Fruit fly (Drosophila melanogaster) whole organism, embryonic: ENCODE data around the gene Notum.

Source experiments
- Atf3 ChIP-seq: fragments of 200-800 bp; sonication (Bioruptor generic); optimal IDR thresholded peaks from 3 replicates; lab custom pipeline; 2016; ENCODE audit warnings: missing biosample characterization, missing genetic modification characterization
- Atf6 ChIP-seq: fragments of 200-800 bp; sonication (Bioruptor generic); IDR thresholded peaks from 2 replicates; pipeline ENCODE4 v1.3.6; 2022; ENCODE audit warnings: missing biosample characterization, missing genetic modification characterization
- Bgb ChIP-seq: fragments of 200-800 bp; sonication (Bioruptor generic); IDR thresholded peaks from 2 replicates; pipeline ENCODE4 v1.3.6; 2022; ENCODE audit warnings: missing biosample characterization, missing genetic modification characterization; ENCODE audit not compliant: partially characterized antibody
- BtbVII ChIP-seq: fragments of 200-800 bp; sonication (Bioruptor generic); optimal IDR thresholded peaks from 3 replicates; lab custom pipeline; 2017; ENCODE audit warnings: missing biosample characterization, mild to moderate bottlenecking, missing genetic modification characterization
- Bteb2 ChIP-seq: fragments of 200-800 bp; sonication (Bioruptor generic); optimal IDR thresholded peaks from 2 replicates; lab custom pipeline; 2016; ENCODE audit warnings: missing biosample characterization, missing genetic modification characterization
- CG10209 ChIP-seq: fragments of 200-800 bp; sonication (Bioruptor generic); optimal IDR thresholded peaks from 3 replicates; lab custom pipeline; 2017; ENCODE audit warnings: missing biosample characterization, mild to moderate bottlenecking, missing genetic modification characterization, missing genetic modification reagents
- CG10321 ChIP-seq: fragments of 200-800 bp; sonication (Bioruptor generic); IDR thresholded peaks from 2 replicates; pipeline ENCODE4 v1.3.6; 2022; ENCODE audit warnings: missing biosample characterization, missing genetic modification characterization
- CG12071 ChIP-seq: fragments of 200-800 bp; sonication (Bioruptor generic); optimal IDR thresholded peaks from 3 replicates; lab custom pipeline; 2018; ENCODE audit warnings: missing biosample characterization, mild to moderate bottlenecking, missing genetic modification characterization
- CG13775 ChIP-seq: fragments of 200-800 bp; sonication (Bioruptor generic); optimal IDR thresholded peaks from 3 replicates; lab custom pipeline; 2017; ENCODE audit warnings: missing biosample characterization, mild to moderate bottlenecking, missing genetic modification characterization
- CG13894 ChIP-seq: fragments of 200-800 bp; sonication (Bioruptor generic); optimal IDR thresholded peaks from 3 replicates; lab custom pipeline; 2018; ENCODE audit warnings: missing biosample characterization, mild to moderate bottlenecking, missing genetic modification characterization, moderate library complexity
- CG1603 ChIP-seq: fragments of 200-800 bp; sonication (Bioruptor generic); optimal IDR thresholded peaks from 2 replicates; lab custom pipeline; 2019; ENCODE audit warnings: missing biosample characterization, mild to moderate bottlenecking, missing genetic modification characterization, moderate library complexity
- CG18262 ChIP-seq: fragments of 200-800 bp; optimal IDR thresholded peaks from 3 replicates; lab custom pipeline; 2019; ENCODE audit warnings: missing biosample characterization, mild to moderate bottlenecking, missing genetic modification characterization, moderate library complexity
- CG31224 ChIP-seq: fragments of 200-800 bp; sonication (Bioruptor generic); IDR thresholded peaks from 2 replicates; pipeline ENCODE4 v1.3.6; 2022; ENCODE audit warnings: missing biosample characterization, missing genetic modification characterization
- CG32772 ChIP-seq: fragments of 200-800 bp; sonication (Bioruptor generic); IDR thresholded peaks from 2 replicates; pipeline ENCODE4 v1.3.6; 2022; ENCODE audit warnings: missing biosample characterization, missing genetic modification characterization
- CG34376 ChIP-seq: fragments of 200-800 bp; sonication (Bioruptor generic); optimal IDR thresholded peaks from 2 replicates; lab custom pipeline; 2018; ENCODE audit warnings: missing biosample characterization, mild to moderate bottlenecking, missing genetic modification characterization
- CG6854 ChIP-seq: fragments of 200-800 bp; sonication (Bioruptor generic); optimal IDR thresholded peaks from 3 replicates; lab custom pipeline; 2017; ENCODE audit warnings: missing biosample characterization, mild to moderate bottlenecking, missing genetic modification characterization
- CG8290 ChIP-seq, 3 experiments: fragments of 200-800 bp; sonication (Bioruptor generic); optimal IDR thresholded peaks; 2 replicates each; lab custom pipeline; 2016 to 2019; ENCODE audit warnings: missing biosample characterization in 3 of 3, missing genetic modification characterization in 3 of 3, mild to moderate bottlenecking in 2 of 3, moderate library complexity in 1 of 3
- CG8765 ChIP-seq: fragments of 200-800 bp; sonication (Bioruptor generic); IDR thresholded peaks from 2 replicates; pipeline ENCODE4 v1.3.6; 2022; ENCODE audit warnings: missing biosample characterization, missing genetic modification characterization
- CG8924 ChIP-seq: fragments of 200-800 bp; optimal IDR thresholded peaks from 3 replicates; lab custom pipeline; 2019; ENCODE audit warnings: missing biosample characterization, mild to moderate bottlenecking, missing genetic modification characterization, moderate library complexity
- CG9797 ChIP-seq: fragments of 200-800 bp; sonication (Bioruptor generic); optimal IDR thresholded peaks from 3 replicates; lab custom pipeline; 2018; ENCODE audit warnings: missing biosample characterization, mild to moderate bottlenecking, missing genetic modification characterization
- ERR ChIP-seq: fragments of 200-800 bp; sonication (Bioruptor generic); optimal IDR thresholded peaks from 2 replicates; lab custom pipeline; 2016; ENCODE audit warnings: missing biosample characterization, missing genetic modification characterization
- Gug ChIP-seq: fragments of 200-800 bp; sonication (Bioruptor generic); IDR thresholded peaks from 4 replicates; pipeline ENCODE4 v1.3.6; 2022; ENCODE audit warnings: missing biosample characterization, missing genetic modification characterization
- HHEX ChIP-seq: fragments of 200-800 bp; sonication (Bioruptor generic); optimal IDR thresholded peaks from 3 replicates; lab custom pipeline; 2017; ENCODE audit warnings: missing biosample characterization, mild to moderate bottlenecking, missing genetic modification characterization, missing genetic modification reagents
- HLHmδ ChIP-seq: fragments of 200-800 bp; sonication (Bioruptor generic); optimal IDR thresholded peaks from 2 replicates; lab custom pipeline; 2018; ENCODE audit warnings: missing biosample characterization, mild to moderate bottlenecking, missing genetic modification characterization, moderate library complexity
- Taf1 ChIP-seq: fragments of 200-800 bp; sonication (Bioruptor generic); IDR thresholded peaks from 2 replicates; pipeline ENCODE4 v1.3.6; 2022; ENCODE audit warnings: missing biosample characterization, missing genetic modification characterization
- ash1 ChIP-seq: fragments of 200-800 bp; sonication (Bioruptor generic); optimal IDR thresholded peaks from 2 replicates; lab custom pipeline; 2018; ENCODE audit warnings: missing biosample characterization, mild to moderate bottlenecking, missing genetic modification characterization
- ato ChIP-seq: fragments of 200-800 bp; sonication (Bioruptor generic); IDR thresholded peaks from 2 replicates; pipeline ENCODE4 v1.3.6; 2022; ENCODE audit warnings: missing biosample characterization, missing genetic modification characterization; ENCODE audit not compliant: partially characterized antibody
- cg ChIP-seq: fragments of 200-800 bp; sonication (Bioruptor generic); optimal IDR thresholded peaks from 3 replicates; lab custom pipeline; 2019; ENCODE audit warnings: missing biosample characterization, mild to moderate bottlenecking, missing genetic modification characterization, moderate library complexity
- ci ChIP-seq: fragments of 200-800 bp; sonication (Bioruptor generic); IDR thresholded peaks from 3 replicates; pipeline ENCODE4 v1.3.6; 2022; ENCODE audit warnings: missing biosample characterization, missing genetic modification characterization
- cwo ChIP-seq: fragments of 200-800 bp; sonication (Bioruptor generic); optimal IDR thresholded peaks from 3 replicates; lab custom pipeline; 2017; ENCODE audit warnings: missing biosample characterization, missing genetic modification characterization, mild to moderate bottlenecking, moderate library complexity, missing genetic modification reagents
- dimm ChIP-seq: fragments of 200-800 bp; sonication (Bioruptor generic); IDR thresholded peaks from 2 replicates; pipeline ENCODE4 v1.3.6; 2022; ENCODE audit warnings: missing biosample characterization, missing genetic modification characterization
- fru ChIP-seq: fragments of >200 bp; optimal IDR thresholded peaks from 2 replicates; lab custom pipeline; 2017
- ftz-f1 ChIP-seq: fragments of 200-800 bp; sonication (Bioruptor generic); optimal IDR thresholded peaks from 2 replicates; lab custom pipeline; 2016; ENCODE audit warnings: missing biosample characterization, missing genetic modification characterization
- gsb-n ChIP-seq: fragments of 200-800 bp; sonication (Bioruptor generic); optimal IDR thresholded peaks from 3 replicates; lab custom pipeline; 2018; ENCODE audit warnings: missing biosample characterization, mild to moderate bottlenecking, missing genetic modification characterization
- jumu ChIP-seq: fragments of 200-800 bp; sonication (Bioruptor generic); optimal IDR thresholded peaks from 3 replicates; lab custom pipeline; 2016; ENCODE audit warnings: missing biosample characterization, missing genetic modification characterization
- knrl ChIP-seq: fragments of 200-800 bp; sonication (Bioruptor generic); IDR thresholded peaks from 3 replicates; pipeline ENCODE4 v1.3.6; 2022; ENCODE audit warnings: missing biosample characterization, missing genetic modification characterization; ENCODE audit not compliant: partially characterized antibody
- lilli ChIP-seq: fragments of 200-800 bp; sonication (Bioruptor generic); optimal IDR thresholded peaks from 3 replicates; lab custom pipeline; 2016; ENCODE audit warnings: missing biosample characterization, missing genetic modification characterization
- nerfin-2 ChIP-seq: fragments of 200-800 bp; sonication (Bioruptor generic); IDR thresholded peaks from 2 replicates; pipeline ENCODE4 v1.3.6; 2022; ENCODE audit warnings: missing biosample characterization, missing genetic modification characterization; ENCODE audit not compliant: partially characterized antibody
- p53 ChIP-seq: fragments of 200-800 bp; sonication (Bioruptor generic); optimal IDR thresholded peaks from 2 replicates; lab custom pipeline; 2016; ENCODE audit warnings: missing biosample characterization, missing genetic modification characterization
- pfk ChIP-seq: fragments of 200-800 bp; sonication (Bioruptor generic); optimal IDR thresholded peaks from 2 replicates; lab custom pipeline; 2018; ENCODE audit warnings: missing biosample characterization, mild to moderate bottlenecking, missing genetic modification characterization, moderate library complexity
- ranshi ChIP-seq: fragments of 200-800 bp; sonication (Bioruptor generic); IDR thresholded peaks from 2 replicates; pipeline ENCODE4 v1.3.6; 2022; ENCODE audit warnings: missing biosample characterization, missing genetic modification characterization
- row ChIP-seq: fragments of 200-800 bp; sonication (Bioruptor generic); IDR thresholded peaks from 3 replicates; pipeline ENCODE4 v1.3.6; 2022; ENCODE audit warnings: missing biosample characterization, missing genetic modification characterization
- run ChIP-seq: fragments of 200-800 bp; sonication (Bioruptor generic); optimal IDR thresholded peaks from 3 replicates; lab custom pipeline; 2018; ENCODE audit warnings: missing biosample characterization, mild to moderate bottlenecking, missing genetic modification characterization
- schlank ChIP-seq: fragments of 200-800 bp; sonication (Bioruptor generic); optimal IDR thresholded peaks from 2 replicates; lab custom pipeline; 2018; ENCODE audit warnings: missing biosample characterization, mild to moderate bottlenecking, missing genetic modification characterization
- sim ChIP-seq: fragments of 200-800 bp; sonication (Bioruptor generic); IDR thresholded peaks from 2 replicates; pipeline ENCODE4 v1.3.6; 2022; ENCODE audit warnings: missing biosample characterization, missing genetic modification characterization
- sqz ChIP-seq: fragments of 200-800 bp; sonication (Bioruptor generic); optimal IDR thresholded peaks from 3 replicates; lab custom pipeline; 2018; ENCODE audit warnings: missing biosample characterization, mild to moderate bottlenecking, missing genetic modification characterization
- tgo ChIP-seq: fragments of 200-800 bp; sonication (Bioruptor generic); IDR thresholded peaks from 3 replicates; pipeline ENCODE4 v1.3.6; 2022; ENCODE audit warnings: missing biosample characterization, missing genetic modification characterization
- vfl ChIP-seq: fragments of 200-800 bp; sonication (Bioruptor generic); optimal IDR thresholded peaks from 2 replicates; lab custom pipeline; 2016; ENCODE audit warnings: missing biosample characterization, missing genetic modification characterization
- zen2 ChIP-seq: fragments of 200-800 bp; sonication (Bioruptor generic); IDR thresholded peaks from 3 replicates; pipeline ENCODE4 v1.3.6; 2022; ENCODE audit warnings: missing biosample characterization, missing genetic modification characterization; ENCODE audit not compliant: partially characterized antibody

Notum gene

dm6 chr3L:16046387-16047066 lies 23.2 kb downstream of the Notum start (continued):
- TF ChIP-seq BtbVII (no peak), ranshi (GFP tag; lab: Robert Waterston, UW) (no peak; the same call in 1 of the 2 replicates), vfl (no peak), CG8765 (GFP tag; lab: Robert Waterston, UW) (no peak), Atf6 (GFP tag; lab: Robert Waterston, UW) (no peak; the same call in 1 of the 2 replicates), ERR (GFP tag; lab: Kevin White, UChicago) (no peak), CG13894 (tag; lab: Kevin White, UChicago) (peak; percentile 73), CG6854 (GFP tag; lab: Kevin White, UChicago) (peak; percentile 43), Gug (GFP tag; lab: Robert Waterston, UW) (no peak), CG31224 (GFP tag; lab: Robert Waterston, UW) (no peak), pfk (peak; percentile 18), CG1603 (tag; lab: Kevin White, UChicago) (peak; percentile 19), sim (no peak), ash1 (peak; percentile 15), p53 (GFP tag; lab: Kevin White, UChicago) (no peak), CG18262 (no peak), CG34376 (GFP tag; lab: Kevin White, UChicago) (peak; percentile 85), nerfin-2 (GFP tag; lab: Robert Waterston, UW) (no peak), CG13775 (GFP tag; lab: Kevin White, UChicago) (no peak), Bgb (GFP tag; lab: Robert Waterston, UW) (0 out of 2 replicates have a peak, but pooled peaks have one; percentile 27), cwo (peak; percentile 15), jumu (GFP tag; lab: Kevin White, UChicago) (no peak), schlank (tag; lab: Kevin White, UChicago) (peak; percentile 5), fru (lab: Kevin White, UChicago) (no peak), Taf1 (GFP tag; lab: Robert Waterston, UW) (no peak), lilli (GFP tag; lab: Kevin White, UChicago) (peak; percentile 25), CG8924 (peak; percentile 89), ftz-f1 (peak; percentile 75), HHEX (GFP tag; lab: Kevin White, UChicago) (peak; percentile 7), HLHmδ (GFP tag; lab: Kevin White, UChicago) (peak; percentile 2), CG10321 (0 out of 2 replicates have a peak, but pooled peaks have one; percentile 10), zen2 (no peak), knrl (GFP tag; lab: Robert Waterston, UW) (no peak; the same call in 2 of the 3 replicates), Atf3 (GFP tag; lab: Kevin White, UChicago) (no peak), gsb-n (tag; lab: Kevin White, UChicago) (peak; percentile 47), tgo (GFP tag; lab: Robert Waterston, UW) (peak; percentile 15; the same call in 1 of the 3 replicates), CG9797 (peak; percentile 19), CG32772 (peak; percentile 6; the same call in 1 of the 2 replicates), sqz (peak; percentile 86), ci (peak; percentile 69; the same call in 1 of the 3 replicates), CG8290 (GFP tag; optimal IDR thresholded peaks at IDR 0.05; lab: Kevin White, UChicago) (no peak), CG8290 (tag; optimal IDR thresholded peaks at IDR 0.05; lab: Kevin White, UChicago) (peak; percentile 30 to 84), CG10209 (no peak), CG12071 (peak; percentile 14), row (GFP tag; lab: Robert Waterston, UW) (peak; percentile 31; the same call in 1 of the 3 replicates), dimm (no peak), Bteb2 (GFP tag; lab: Kevin White, UChicago) (no peak), ato (GFP tag; lab: Robert Waterston, UW) (0 out of 2 replicates have a peak, but pooled peaks have one; percentile 24), cg (GFP tag; lab: Kevin White, UChicago) (peak; percentile 53), run (tag; lab: Kevin White, UChicago) (no peak)
